Worm (Caenorhabditis elegans): ENCODE data around the gene C09B9.1.

DNA sequence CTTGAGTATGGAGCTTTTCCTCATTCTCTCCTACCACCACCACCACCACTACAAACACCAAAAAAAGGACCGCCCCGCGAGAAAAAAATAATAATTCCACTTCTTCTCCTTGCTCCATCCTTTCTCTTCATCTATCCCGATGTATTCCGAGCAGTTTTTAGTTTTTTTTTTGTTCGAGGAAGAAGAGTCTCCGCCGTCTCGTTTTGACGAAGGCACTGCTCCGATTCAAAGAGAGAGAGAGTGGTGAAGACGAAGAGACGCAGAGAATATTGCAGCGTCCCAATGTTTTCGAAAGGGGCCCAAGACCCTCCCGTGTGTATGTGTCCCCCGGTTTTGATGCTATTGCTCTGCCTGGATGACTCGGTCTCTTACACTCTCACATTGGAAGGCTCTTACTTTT, 43.5 kb downstream of the C09B9.1 start:
- TF ChIP-seq ama-1 (optimal IDR thresholded peaks at IDR 0.05) (no peak), scrt-1 (GFP tag; IDR thresholded peaks at IDR 0.05) (no peak), tra-4 (tag; optimal IDR thresholded peaks at IDR 0.05) (no peak), flt-1 (GFP tag; IDR thresholded peaks at IDR 0.05) (no peak), pes-1 (GFP tag; IDR thresholded peaks at IDR 0.05) (no peak), B0310.2 (tag; optimal IDR thresholded peaks at IDR 0.05) (no peak), hmg-4 (GFP tag; optimal IDR thresholded peaks at IDR 0.05) (peak; percentile 12), aly-1 (tag; optimal IDR thresholded peaks at IDR 0.05) (peak; percentile 42)

Measured in whole organism, early embryonic.